Worm (Caenorhabditis elegans): ENCODE measurements around the gene ZK355.8.

DNA sequence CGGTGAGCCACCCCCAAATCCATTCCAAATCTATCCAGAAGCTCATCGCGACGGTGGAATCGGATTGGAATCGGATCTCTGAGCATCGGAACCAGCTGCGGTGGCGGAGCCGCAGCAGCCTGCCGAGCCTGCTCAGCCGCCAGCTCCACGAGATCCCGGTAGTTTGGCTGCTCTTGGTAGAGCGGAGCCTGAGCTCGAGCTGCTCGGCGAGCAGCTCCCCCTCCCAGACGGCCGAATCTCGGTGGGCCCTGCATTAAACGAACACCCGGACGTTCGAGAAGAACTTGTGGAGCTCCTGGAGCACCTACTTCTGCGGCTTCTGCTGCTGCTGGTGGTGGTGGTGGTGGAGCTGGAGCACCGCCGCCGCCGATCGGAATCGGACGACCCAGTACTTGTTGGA, 23.9 kb upstream of the ZK355.8 start:
- TF ChIP-seq nhr-11 (tag; optimal IDR thresholded peaks at IDR 0.05): no peak
- no peak for TF ChIP-seq unc-55 (GFP tag; optimal IDR thresholded peaks at IDR 0.05)
- no peak for TF ChIP-seq sma-3 (GFP tag; optimal IDR thresholded peaks at IDR 0.05)
- TF ChIP-seq nhr-21 (tag; optimal IDR thresholded peaks at IDR 0.05): no peak
- TF ChIP-seq nhr-129 (tag; optimal IDR thresholded peaks at IDR 0.05): no peak
- TF ChIP-seq blmp-1 (tag; optimal IDR thresholded peaks at IDR 0.05; ENCODE audit: insufficient read depth): no peak
- no peak for TF ChIP-seq lin-39 (tag; optimal IDR thresholded peaks at IDR 0.05)
- no peak for TF ChIP-seq nhr-6 (tag; optimal IDR thresholded peaks at IDR 0.05)
- TF ChIP-seq lin-13 (GFP tag; optimal IDR thresholded peaks at IDR 0.05): no peak
- no peak for TF ChIP-seq ceh-16 (tag; optimal IDR thresholded peaks at IDR 0.05)
- TF ChIP-seq unc-62 (GFP tag; optimal IDR thresholded peaks at IDR 0.05): no peak
- TF ChIP-seq fos-1 (tag; optimal IDR thresholded peaks at IDR 0.05): no peak
- no peak for TF ChIP-seq nhr-77 (tag; optimal IDR thresholded peaks at IDR 0.05)
